Worm (Caenorhabditis elegans) whole organism, young adult: Measurements from ENCODE around the gene micu-1.

Experiments
- C06A6.2 ChIP-seq: fragments of 200-800 bp; sonication (Bioruptor generic); conservative IDR thresholded peaks from 2 replicates; pipeline ENCODE4 v1.3.6; 2022; ENCODE audit warnings: missing genetic modification characterization, missing compliant biosample characterization
- D2030.7 ChIP-seq: fragments of 200-800 bp; sonication (Bioruptor generic); IDR thresholded peaks from 2 replicates; pipeline ENCODE4 v1.3.6; 2022; ENCODE audit warnings: missing genetic modification reagents, missing genetic modification characterization, missing compliant biosample characterization
- F22D6.2 ChIP-seq: sonication (generic microtip); optimal IDR thresholded peaks from 2 replicates; lab custom pipeline; 2016; ENCODE audit warnings: mild to moderate bottlenecking, missing genetic modification characterization, missing compliant biosample characterization
- F39B2.1 ChIP-seq: fragments of 200-800 bp; sonication (Bioruptor generic); IDR thresholded peaks from 2 replicates; pipeline ENCODE4 v1.3.6; 2022; ENCODE audit warnings: missing genetic modification reagents, missing genetic modification characterization, missing compliant biosample characterization
- K11D2.4 ChIP-seq: fragments of 200-800 bp; sonication (Bioruptor generic); IDR thresholded peaks from 2 replicates; pipeline ENCODE4 v1.3.6; 2022; ENCODE audit warnings: missing genetic modification reagents, missing genetic modification characterization, missing compliant biosample characterization
- K12H6.12 ChIP-seq: fragments of 200-800 bp; sonication (Bioruptor generic); optimal IDR thresholded peaks from 2 replicates; lab custom pipeline; 2018; ENCODE audit warnings: mild to moderate bottlenecking, missing genetic modification characterization, missing compliant biosample characterization
- T07F8.4 ChIP-seq: sonication (generic microtip); optimal IDR thresholded peaks from 2 replicates; lab custom pipeline; 2016; ENCODE audit warnings: mild to moderate bottlenecking, missing genetic modification characterization, moderate library complexity, missing compliant biosample characterization
- Y53F4B.3 ChIP-seq: fragments of 200-800 bp; sonication (Bioruptor generic); IDR thresholded peaks from 2 replicates; pipeline ENCODE4 v1.3.6; 2022; ENCODE audit warnings: missing genetic modification reagents, missing genetic modification characterization, missing compliant biosample characterization
- Y53G8AR.9 ChIP-seq: fragments of 200-800 bp; sonication (Bioruptor generic); conservative IDR thresholded peaks from 2 replicates; pipeline ENCODE4 v1.3.6; 2022; ENCODE audit warnings: missing genetic modification reagents, missing genetic modification characterization, missing compliant biosample characterization
- Y67H2A.10 ChIP-seq: fragments of 200-800 bp; sonication (Bioruptor generic); conservative IDR thresholded peaks from 2 replicates; pipeline ENCODE4 v1.3.6; 2022; ENCODE audit warnings: missing genetic modification reagents, missing genetic modification characterization, missing compliant biosample characterization
- Y95B8A.8 ChIP-seq: fragments of 200-800 bp; sonication (Bioruptor generic); IDR thresholded peaks from 2 replicates; pipeline ENCODE4 v1.3.6; 2022; ENCODE audit warnings: missing genetic modification reagents, missing genetic modification characterization, missing compliant biosample characterization
- aptf-2 ChIP-seq: fragments of 200-800 bp; sonication (Bioruptor generic); conservative IDR thresholded peaks from 2 replicates; pipeline ENCODE4 v1.3.6; 2022; ENCODE audit warnings: missing genetic modification reagents, missing genetic modification characterization, missing compliant biosample characterization
- atf-7 ChIP-seq: sonication (generic microtip); optimal IDR thresholded peaks from 2 replicates; lab custom pipeline; 2017; ENCODE audit warnings: mild to moderate bottlenecking, missing genetic modification characterization, missing compliant biosample characterization
- attf-3 ChIP-seq: fragments of 200-800 bp; sonication (Bioruptor generic); conservative IDR thresholded peaks from 2 replicates; pipeline ENCODE4 v1.3.6; 2022; ENCODE audit warnings: missing genetic modification reagents, missing genetic modification characterization, missing compliant biosample characterization
- attf-5 ChIP-seq: fragments of 200-800 bp; sonication (Bioruptor generic); optimal IDR thresholded peaks from 2 replicates; lab custom pipeline; 2018; ENCODE audit warnings: mild to moderate bottlenecking, missing genetic modification characterization, missing compliant biosample characterization
- attf-6 ChIP-seq: fragments of 200-800 bp; sonication (Bioruptor generic); IDR thresholded peaks from 2 replicates; pipeline ENCODE4 v1.3.6; 2022; ENCODE audit warnings: missing genetic modification reagents, missing genetic modification characterization, missing compliant biosample characterization
- bed-1 ChIP-seq: fragments of 200-800 bp; sonication (Bioruptor generic); IDR thresholded peaks from 2 replicates; pipeline ENCODE4 v1.3.6; 2022; ENCODE audit warnings: missing genetic modification reagents, missing genetic modification characterization, missing compliant biosample characterization
- bed-2 ChIP-seq: fragments of 200-800 bp; sonication (Bioruptor generic); IDR thresholded peaks from 2 replicates; pipeline ENCODE4 v1.3.6; 2022; ENCODE audit warnings: missing genetic modification reagents, missing genetic modification characterization, missing compliant biosample characterization
- cebp-2 ChIP-seq: fragments of 200-800 bp; sonication (Bioruptor generic); IDR thresholded peaks from 2 replicates; pipeline ENCODE4 v1.3.6; 2022; ENCODE audit warnings: missing genetic modification characterization, missing compliant biosample characterization
- ceh-100 ChIP-seq: fragments of 200-800 bp; sonication (Bioruptor generic); IDR thresholded peaks from 2 replicates; pipeline ENCODE4 v1.3.6; 2022; ENCODE audit warnings: missing genetic modification reagents, missing genetic modification characterization, missing compliant biosample characterization
- ceh-27 ChIP-seq: fragments of 200-800 bp; sonication (Bioruptor generic); optimal IDR thresholded peaks from 2 replicates; lab custom pipeline; 2018; ENCODE audit warnings: mild to moderate bottlenecking, missing genetic modification characterization, moderate library complexity, missing compliant biosample characterization
- ceh-40 ChIP-seq: fragments of 200-800 bp; sonication (Bioruptor generic); IDR thresholded peaks from 2 replicates; pipeline ENCODE4 v1.3.6; 2022; ENCODE audit warnings: missing genetic modification characterization, missing compliant biosample characterization
- ceh-58 ChIP-seq: fragments of 200-800 bp; sonication (Bioruptor generic); IDR thresholded peaks from 2 replicates; pipeline ENCODE4 v1.3.6; 2022; ENCODE audit warnings: missing genetic modification characterization, missing compliant biosample characterization
- dox-1 ChIP-seq: fragments of 200-800 bp; sonication (Bioruptor generic); IDR thresholded peaks from 2 replicates; pipeline ENCODE4 v1.3.6; 2022; ENCODE audit warnings: missing genetic modification reagents, missing genetic modification characterization, missing compliant biosample characterization
- efl-1 ChIP-seq: fragments of 150-350 bp; optimal IDR thresholded peaks from 2 replicates; lab custom pipeline; 2014; ENCODE audit warnings: missing biosample characterization, missing genetic modification reagents, missing genetic modification characterization
- fkh-3 ChIP-seq: sonication (generic microtip); optimal IDR thresholded peaks from 2 replicates; lab custom pipeline; 2016; ENCODE audit warnings: mild to moderate bottlenecking, missing genetic modification characterization, missing compliant biosample characterization
- gei-17 ChIP-seq: fragments of 200-800 bp; sonication (Bioruptor generic); optimal IDR thresholded peaks from 2 replicates; lab custom pipeline; 2018; ENCODE audit warnings: mild to moderate bottlenecking, missing genetic modification characterization, missing compliant biosample characterization
- hlh-26 ChIP-seq: fragments of 200-800 bp; sonication (Bioruptor generic); conservative IDR thresholded peaks from 2 replicates; pipeline ENCODE4 v1.3.6; 2022; ENCODE audit warnings: missing genetic modification reagents, missing genetic modification characterization, missing compliant biosample characterization
- hmg-1.2 ChIP-seq: fragments of 200-800 bp; sonication (Bioruptor generic); IDR thresholded peaks from 2 replicates; pipeline ENCODE4 v1.3.6; 2022; ENCODE audit warnings: missing genetic modification reagents, missing genetic modification characterization, missing compliant biosample characterization
- hmg-20 ChIP-seq: fragments of 200-800 bp; sonication (Bioruptor generic); IDR thresholded peaks from 2 replicates; pipeline ENCODE4 v1.3.6; 2022; ENCODE audit warnings: missing genetic modification reagents, missing genetic modification characterization, missing compliant biosample characterization
- hsf-1 ChIP-seq: fragments of 200-800 bp; sonication (Bioruptor generic); IDR thresholded peaks from 2 replicates; pipeline ENCODE4 v1.3.6; 2022; ENCODE audit warnings: missing genetic modification reagents, missing genetic modification characterization, missing compliant biosample characterization
- let-607 ChIP-seq, 2 experiments: fragments of 200-800 bp in 1 of 2; sonication (Bioruptor generic) in 1 of 2; sonication (generic microtip) in 1 of 2; optimal IDR thresholded peaks; 2 replicates each; lab custom pipeline; 2016 to 2018; ENCODE audit warnings: mild to moderate bottlenecking in 2 of 2, missing compliant biosample characterization in 2 of 2, missing genetic modification characterization in 2 of 2, moderate library complexity in 2 of 2, missing genotype in 1 of 2
- lin-26 ChIP-seq: fragments of 200-800 bp; sonication (Bioruptor generic); IDR thresholded peaks from 2 replicates; pipeline ENCODE4 v1.3.6; 2022; ENCODE audit warnings: missing genetic modification reagents, missing genetic modification characterization, missing compliant biosample characterization
- lin-40 ChIP-seq: sonication (generic microtip); optimal IDR thresholded peaks from 2 replicates; lab custom pipeline; 2016; ENCODE audit warnings: missing genetic modification characterization, mild to moderate bottlenecking, missing compliant biosample characterization, missing genotype, missing genetic modification reagents
- madf-10 ChIP-seq: sonication (generic microtip); optimal IDR thresholded peaks from 2 replicates; lab custom pipeline; 2016; ENCODE audit warnings: mild to moderate bottlenecking, missing genetic modification characterization, missing compliant biosample characterization
- madf-6 ChIP-seq: fragments of 200-800 bp; sonication (Bioruptor generic); IDR thresholded peaks from 2 replicates; pipeline ENCODE4 v1.3.6; 2022; ENCODE audit warnings: missing genetic modification reagents, missing genetic modification characterization, missing compliant biosample characterization
- mcd-1 ChIP-seq: fragments of 200-800 bp; sonication (Bioruptor generic); IDR thresholded peaks from 2 replicates; pipeline ENCODE4 v1.3.6; 2022; ENCODE audit warnings: missing genetic modification reagents, missing genetic modification characterization, missing compliant biosample characterization
- mxl-1 ChIP-seq: sonication (generic microtip); optimal IDR thresholded peaks from 2 replicates; lab custom pipeline; 2016; ENCODE audit warnings: missing genetic modification characterization, missing compliant biosample characterization
- nhr-179 ChIP-seq: sonication (generic microtip); optimal IDR thresholded peaks from 2 replicates; lab custom pipeline; 2016; ENCODE audit warnings: mild to moderate bottlenecking, missing genetic modification characterization, missing compliant biosample characterization
- rcor-1 ChIP-seq: fragments of 200-800 bp; sonication (Bioruptor generic); IDR thresholded peaks from 2 replicates; pipeline ENCODE4 v1.3.6; 2022; ENCODE audit warnings: missing genetic modification reagents, missing genetic modification characterization, missing compliant biosample characterization
- rec-8 ChIP-seq, 2 experiments: sonication (generic microtip); optimal IDR thresholded peaks; 2 replicates each; lab custom pipeline; 2016; ENCODE audit warnings: mild to moderate bottlenecking in 2 of 2, missing genetic modification characterization in 2 of 2, missing genetic modification reagents in 2 of 2, missing genotype in 2 of 2, missing biosample characterization in 1 of 2, missing compliant biosample characterization in 1 of 2, moderate library complexity in 1 of 2
- rpc-1 ChIP-seq, 2 experiments: fragments of 150-350 bp in 1 of 2; sonication (generic microtip) in 1 of 2; optimal IDR thresholded peaks; 2 replicates each; lab custom pipeline; 2014 to 2018; ENCODE audit warnings: missing biosample characterization in 1 of 2, missing genetic modification characterization in 1 of 2, missing genetic modification reagents in 1 of 2, missing genotype in 1 of 2
- snpc-1.1 ChIP-seq: sonication (generic microtip); optimal IDR thresholded peaks from 2 replicates; lab custom pipeline; 2017; ENCODE audit warnings: missing genetic modification characterization, mild to moderate bottlenecking, missing compliant biosample characterization, antibody characterized with exemption, moderate library complexity, missing genotype, missing genetic modification reagents; ENCODE audit not compliant: insufficient read depth
- sptf-2 ChIP-seq: fragments of 200-800 bp; sonication (Bioruptor generic); optimal IDR thresholded peaks from 2 replicates; lab custom pipeline; 2018; ENCODE audit warnings: mild to moderate bottlenecking, missing genetic modification characterization, missing compliant biosample characterization
- xnd-1 ChIP-seq: sonication (generic microtip); optimal IDR thresholded peaks from 2 replicates; lab custom pipeline; 2016; ENCODE audit warnings: missing genotype, missing genetic modification reagents, missing genetic modification characterization, missing compliant biosample characterization
- zim-3 ChIP-seq: sonication (generic microtip); optimal IDR thresholded peaks from 2 replicates; lab custom pipeline; 2017; ENCODE audit warnings: mild to moderate bottlenecking, missing genetic modification characterization, moderate library complexity, missing compliant biosample characterization
- ztf-28 ChIP-seq: fragments of 200-800 bp; sonication (Bioruptor generic); IDR thresholded peaks from 2 replicates; pipeline ENCODE4 v1.3.6; 2022; ENCODE audit warnings: missing genetic modification reagents, missing genetic modification characterization, missing compliant biosample characterization
- ztf-3 ChIP-seq: fragments of 200-800 bp; sonication (Bioruptor generic); optimal IDR thresholded peaks from 2 replicates; lab custom pipeline; 2018; ENCODE audit warnings: mild to moderate bottlenecking, missing genetic modification characterization, missing compliant biosample characterization
- ztf-6 ChIP-seq: fragments of 200-800 bp; sonication (Bioruptor generic); IDR thresholded peaks from 2 replicates; pipeline ENCODE4 v1.3.6; 2022; ENCODE audit warnings: missing genetic modification reagents, missing genetic modification characterization, missing compliant biosample characterization

Gene micu-1

ce11 chrIV:13297746-13298145, at the start of gene micu-1, which contains the start of gene Y67H2A.2:
micu-1 (plus strand) TSS chrIV:13297926.
Y67H2A.2 (minus strand) TSS chrIV:13297819.
- TF ChIP-seq Y53G8AR.9 (GFP tag; lab: Robert Waterston, UW) (no peak), attf-6 (GFP tag; lab: Robert Waterston, UW) (0 out of 2 replicates have a peak, but pooled peaks have one; percentile 40), snpc-1.1 (tag; lab: Kevin White, UChicago) (no peak), dox-1 (GFP tag; lab: Robert Waterston, UW) (peak; percentile 47), cebp-2 (GFP tag; lab: Robert Waterston, UW) (no peak), C06A6.2 (no peak), attf-5 (peak; percentile 9), ceh-100 (GFP tag; lab: Robert Waterston, UW) (no peak), K12H6.12 (tag; lab: Kevin White, UChicago) (no peak), hmg-1.2 (GFP tag; lab: Robert Waterston, UW) (peak; percentile 99), zim-3 (tag; lab: Kevin White, UChicago) (no peak), gei-17 (GFP tag; lab: Kevin White, UChicago) (no peak), nhr-179 (tag; lab: Kevin White, UChicago) (no peak), mcd-1 (GFP tag; lab: Robert Waterston, UW) (peak; percentile 99), bed-1 (no peak), let-607 (tag; optimal IDR thresholded peaks at IDR 0.05; lab: Kevin White, UChicago) (no peak), hmg-20 (GFP tag; lab: Robert Waterston, UW) (no peak), rcor-1 (GFP tag; lab: Robert Waterston, UW) (no peak), sptf-2 (GFP tag; lab: Kevin White, UChicago) (no peak), atf-7 (tag; lab: Kevin White, UChicago) (no peak), hlh-26 (GFP tag; lab: Robert Waterston, UW) (no peak), rec-8 (tag; optimal IDR thresholded peaks at IDR 0.05; lab: Kevin White, UChicago) (no peak), rpc-1 (optimal IDR thresholded peaks at IDR 0.05; lab: Kevin White, UChicago) (no peak), rpc-1 (tag; optimal IDR thresholded peaks at IDR 0.05; lab: Kevin White, UChicago) (no peak), fkh-3 (no peak), aptf-2 (GFP tag; lab: Robert Waterston, UW) (no peak), ztf-3 (GFP tag; lab: Kevin White, UChicago) (no peak), ztf-28 (no peak), Y53F4B.3 (GFP tag; lab: Robert Waterston, UW) (no peak), F39B2.1 (GFP tag; lab: Robert Waterston, UW) (no peak), madf-10 (tag; lab: Kevin White, UChicago) (peak; percentile 16), ceh-58 (GFP tag; lab: Robert Waterston, UW) (no peak), bed-2 (GFP tag; lab: Robert Waterston, UW) (no peak), ztf-6 (GFP tag; lab: Robert Waterston, UW) (no peak), efl-1 (GFP tag; lab: Kevin White, UChicago) (no peak), attf-3 (GFP tag; lab: Robert Waterston, UW) (no peak), hsf-1 (GFP tag; lab: Robert Waterston, UW) (no peak), T07F8.4 (tag; lab: Kevin White, UChicago) (no peak), K11D2.4 (GFP tag; lab: Robert Waterston, UW) (peak; percentile 16; the same call in 1 of the 2 replicates), Y95B8A.8 (no peak), madf-6 (GFP tag; lab: Robert Waterston, UW) (peak; percentile 40), mxl-1 (no peak), ceh-40 (GFP tag; lab: Robert Waterston, UW) (no peak), Y67H2A.10 (GFP tag; lab: Robert Waterston, UW) (no peak), ceh-27 (GFP tag; lab: Kevin White, UChicago) (peak; percentile 16), lin-26 (no peak), lin-40 (peak; percentile 75), xnd-1 (no peak), F22D6.2 (no peak), D2030.7 (GFP tag; lab: Robert Waterston, UW) (peak; percentile 23; the same call in 1 of the 2 replicates)
